Worm (Caenorhabditis elegans): Measurements from ENCODE around the gene coa-3.

The coa-3 gene

DNA sequence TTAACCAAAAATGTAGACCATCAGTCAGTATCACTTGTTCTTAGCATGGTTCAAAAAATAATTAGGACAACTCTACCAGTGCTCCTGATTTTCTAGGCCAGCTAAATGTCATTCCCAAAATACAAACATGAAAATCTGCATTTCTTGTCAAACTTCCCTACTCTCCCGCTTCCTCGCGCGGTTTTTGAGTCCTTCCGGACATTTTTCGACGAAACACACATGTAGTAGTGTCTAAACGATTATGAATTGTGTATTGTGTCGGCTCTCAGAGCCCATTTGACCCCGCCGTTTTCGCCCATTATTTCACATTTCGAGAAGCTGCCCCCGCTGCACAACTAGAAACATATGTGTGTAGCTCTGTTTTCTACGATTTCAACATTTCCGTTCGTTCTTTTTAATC is 24.2 kb upstream of the coa-3 start, which contains the start of gene F35D11.1:
F35D11.1 (plus strand) TSS at position 301 of the 400 bp plus-strand sequence.
- TF ChIP-seq R02D3.7 (tag; optimal IDR thresholded peaks at IDR 0.05) (no peak), aly-2 (tag; optimal IDR thresholded peaks at IDR 0.05) (no peak), ceh-16 (tag; optimal IDR thresholded peaks at IDR 0.05) (no peak), zag-1 (tag; optimal IDR thresholded peaks at IDR 0.05) (no peak), sma-3 (GFP tag; optimal IDR thresholded peaks at IDR 0.05) (no peak), egl-27 (tag; optimal IDR thresholded peaks at IDR 0.05) (no peak), mbf-1 (tag; optimal IDR thresholded peaks at IDR 0.05) (no peak), elt-3 (tag; optimal IDR thresholded peaks at IDR 0.05) (no peak), blmp-1 (tag; optimal IDR thresholded peaks at IDR 0.05; ENCODE audit: insufficient read depth) (no peak), sma-9 (GFP tag; optimal IDR thresholded peaks at IDR 0.05) (no peak), sma-9 (tag; optimal IDR thresholded peaks at IDR 0.05) (no peak), mab-5 (tag; optimal IDR thresholded peaks at IDR 0.05) (no peak), elt-1 (tag; optimal IDR thresholded peaks at IDR 0.05) (no peak)

ce11 chrII:4621650-4622049 is 19.2 kb upstream of the coa-3 start, which contains the start of gene clec-139:
Gene clec-139 (minus strand): TSS chrII:4621750.
- TF ChIP-seq dmd-4 (tag; optimal IDR thresholded peaks at IDR 0.05) (no peak), nhr-77 (tag; optimal IDR thresholded peaks at IDR 0.05) (no peak), ztf-4 (tag; optimal IDR thresholded peaks at IDR 0.05) (no peak), mdl-1 (tag; optimal IDR thresholded peaks at IDR 0.05) (no peak), nhr-25 (tag; optimal IDR thresholded peaks at IDR 0.05) (no peak), ztf-1 (GFP tag; conservative IDR thresholded peaks at IDR 0.05) (no peak), gmeb-1 (tag; optimal IDR thresholded peaks at IDR 0.05) (no peak), nhr-12 (tag; optimal IDR thresholded peaks at IDR 0.05) (no peak), elt-3 (tag; optimal IDR thresholded peaks at IDR 0.05) (no peak), nhr-11 (tag; optimal IDR thresholded peaks at IDR 0.05) (no peak), alr-1 (tag; optimal IDR thresholded peaks at IDR 0.05) (no peak), aly-2 (tag; optimal IDR thresholded peaks at IDR 0.05) (no peak), lin-39 (tag; optimal IDR thresholded peaks at IDR 0.05) (no peak), zag-1 (tag; optimal IDR thresholded peaks at IDR 0.05) (no peak), lsy-2 (tag; optimal IDR thresholded peaks at IDR 0.05) (no peak), ceh-16 (tag; optimal IDR thresholded peaks at IDR 0.05) (no peak), fos-1 (tag; optimal IDR thresholded peaks at IDR 0.05) (no peak)

DNA sequence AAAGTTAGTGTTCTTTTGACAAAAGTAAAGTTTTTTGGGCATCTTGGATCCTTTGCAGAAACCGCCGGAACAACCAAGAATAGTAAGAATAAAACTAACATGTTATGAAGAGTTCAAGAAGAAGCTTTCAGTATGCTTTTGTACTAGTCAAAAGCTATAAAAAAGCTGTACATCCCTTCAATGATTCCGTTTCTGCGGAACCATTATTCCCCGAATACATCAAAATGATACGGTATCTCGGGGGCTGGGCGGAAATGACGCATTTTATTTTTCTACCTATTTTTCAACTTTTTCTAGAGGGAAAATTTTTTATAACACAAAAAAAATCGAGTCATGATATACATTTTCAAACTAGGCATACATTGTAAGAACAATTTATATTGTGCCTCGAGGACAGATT is 17.3 kb upstream of the coa-3 start, which contains the start of gene clec-138:
clec-138 (minus strand) TSS at position 101 of the 400 bp plus-strand sequence.
- no peak for TF ChIP-seq R02D3.7 (tag; optimal IDR thresholded peaks at IDR 0.05)
- TF ChIP-seq ztf-11 (tag; optimal IDR thresholded peaks at IDR 0.05), result no peak
- TF ChIP-seq skn-1 (tag; optimal IDR thresholded peaks at IDR 0.05), result no peak
- no peak for TF ChIP-seq nhr-25 (tag; optimal IDR thresholded peaks at IDR 0.05)
- TF ChIP-seq ZK546.5 (tag; optimal IDR thresholded peaks at IDR 0.05), result no peak
- no peak for TF ChIP-seq zag-1 (tag; optimal IDR thresholded peaks at IDR 0.05)
- TF ChIP-seq sma-9 (GFP tag; optimal IDR thresholded peaks at IDR 0.05), result no peak
- TF ChIP-seq sma-9 (tag; optimal IDR thresholded peaks at IDR 0.05), result no peak
- no peak for TF ChIP-seq nhr-11 (tag; optimal IDR thresholded peaks at IDR 0.05)
- no peak for TF ChIP-seq lin-13 (GFP tag; optimal IDR thresholded peaks at IDR 0.05)
- no peak for TF ChIP-seq unc-55 (GFP tag; optimal IDR thresholded peaks at IDR 0.05)

- TF ChIP-seq lin-13 (GFP tag; optimal IDR thresholded peaks at IDR 0.05), result no peak
- no peak for TF ChIP-seq mab-5 (tag; optimal IDR thresholded peaks at IDR 0.05)
- TF ChIP-seq aly-2 (tag; optimal IDR thresholded peaks at IDR 0.05), result no peak
- TF ChIP-seq sem-4 (tag; optimal IDR thresholded peaks at IDR 0.05), result no peak
- no peak for TF ChIP-seq ceh-16 (tag; optimal IDR thresholded peaks at IDR 0.05)
- TF ChIP-seq snpc-4 (tag; optimal IDR thresholded peaks at IDR 0.05), result no peak
- TF ChIP-seq dmd-4 (tag; optimal IDR thresholded peaks at IDR 0.05), result no peak
- TF ChIP-seq blmp-1 (tag; optimal IDR thresholded peaks at IDR 0.05; ENCODE audit: insufficient read depth), result no peak
- no peak for TF ChIP-seq gmeb-1 (tag; optimal IDR thresholded peaks at IDR 0.05)
- no peak for TF ChIP-seq sma-3 (GFP tag; optimal IDR thresholded peaks at IDR 0.05)
- TF ChIP-seq ama-1 (optimal IDR thresholded peaks at IDR 0.05), result no peak
- no peak for TF ChIP-seq C34F6.9 (tag; optimal IDR thresholded peaks at IDR 0.05)
These were observed 15.6 kb upstream of the coa-3 start, which contains the start of gene clec-137 for ce11 chrII:4617990-4618389. Gene clec-137 (minus strand): TSS chrII:4618090.

DNA sequence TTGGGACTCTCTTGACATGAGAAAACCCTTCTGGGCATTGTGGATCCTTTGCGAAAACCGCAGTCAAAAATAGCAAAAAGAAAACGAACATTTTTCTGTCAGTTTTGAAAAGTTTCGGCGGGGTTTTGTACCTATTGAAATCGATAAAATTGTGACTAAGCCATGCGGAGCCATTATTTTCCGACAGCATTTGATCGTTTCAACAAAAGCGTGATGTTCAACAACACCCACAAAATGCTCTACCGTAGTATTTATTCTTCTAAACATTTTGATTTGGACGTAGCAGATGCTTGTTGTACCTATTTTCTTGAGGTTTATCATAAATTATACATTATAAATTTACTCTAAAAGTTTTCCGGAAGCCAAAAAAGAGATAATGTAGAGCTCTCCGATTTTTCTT is 14.0 kb upstream of the coa-3 start, which contains the start of gene clec-136:
clec-136 (minus strand) TSS at position 101 of the 400 bp plus-strand sequence.
- TF ChIP-seq ZK546.5 (tag; optimal IDR thresholded peaks at IDR 0.05) (no peak), ztf-11 (tag; optimal IDR thresholded peaks at IDR 0.05) (no peak), R02D3.7 (tag; optimal IDR thresholded peaks at IDR 0.05) (no peak)
